Fruit fly (Drosophila melanogaster): ENCODE data around the gene iav.

Gene iav

DNA sequence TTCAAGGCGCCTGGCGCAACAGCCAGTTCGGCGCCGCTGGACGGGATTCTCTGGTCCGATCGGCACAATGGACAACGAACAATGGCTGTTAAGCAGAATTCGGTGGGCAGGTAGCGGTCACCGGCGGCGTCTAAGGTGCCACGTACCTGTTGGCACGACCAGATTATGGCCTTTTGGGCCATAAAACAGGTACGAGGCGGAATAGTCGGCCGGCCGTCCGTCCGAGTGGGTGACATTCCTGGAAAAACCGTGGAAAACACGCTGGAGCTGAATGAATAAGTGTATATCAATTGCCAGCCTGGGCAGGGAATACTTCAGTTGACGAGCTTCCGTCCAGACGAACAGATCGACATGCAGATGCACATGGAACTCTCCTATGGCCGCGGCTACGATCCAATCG is 9.1 kb downstream of the iav start, which contains the start of gene Atx-1:
Gene Atx-1, plus strand, starts transcription at position 301 of the 400 bp plus-strand sequence.
- TF ChIP-seq psq (optimal IDR thresholded peaks at IDR 0.05) (no peak), EcR (GFP tag; optimal IDR thresholded peaks at IDR 0.05) (no peak), CG8478 (optimal IDR thresholded peaks at IDR 0.05) (no peak), Dll (optimal IDR thresholded peaks at IDR 0.05) (no peak), pan (optimal IDR thresholded peaks at IDR 0.05) (no peak), usp (GFP tag; optimal IDR thresholded peaks at IDR 0.05) (no peak)

DNA sequence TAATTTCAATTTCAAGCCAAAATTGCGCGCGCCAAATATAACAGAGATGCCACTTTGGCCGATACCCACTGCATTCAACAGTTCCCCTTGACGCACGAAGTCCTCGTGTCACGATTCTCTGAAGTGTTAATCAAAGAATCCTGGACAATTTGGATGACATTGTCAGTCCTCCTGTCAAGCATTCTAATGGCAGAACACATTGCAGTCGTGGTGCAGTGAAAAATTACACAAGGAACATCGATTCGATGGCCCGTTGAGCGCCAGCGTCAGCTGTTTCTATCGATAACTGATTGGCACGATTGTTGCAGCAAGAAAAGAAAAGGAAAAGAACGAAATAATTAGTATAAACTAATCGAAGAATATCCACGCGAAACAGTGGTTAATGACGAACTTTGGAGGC is 10.4 kb downstream of the iav start, which contains the start of gene nonC:
Gene nonC, plus strand, starts transcription at position 294 of the 400 bp plus-strand sequence.
- no peak for TF ChIP-seq pan (optimal IDR thresholded peaks at IDR 0.05)
- TF ChIP-seq EcR (GFP tag; optimal IDR thresholded peaks at IDR 0.05), result no peak
- no peak for TF ChIP-seq CG8478 (optimal IDR thresholded peaks at IDR 0.05)
- no peak for TF ChIP-seq usp (GFP tag; optimal IDR thresholded peaks at IDR 0.05)
- TF ChIP-seq psq (optimal IDR thresholded peaks at IDR 0.05), result no peak
- TF ChIP-seq Dll (optimal IDR thresholded peaks at IDR 0.05), result no peak

DNA sequence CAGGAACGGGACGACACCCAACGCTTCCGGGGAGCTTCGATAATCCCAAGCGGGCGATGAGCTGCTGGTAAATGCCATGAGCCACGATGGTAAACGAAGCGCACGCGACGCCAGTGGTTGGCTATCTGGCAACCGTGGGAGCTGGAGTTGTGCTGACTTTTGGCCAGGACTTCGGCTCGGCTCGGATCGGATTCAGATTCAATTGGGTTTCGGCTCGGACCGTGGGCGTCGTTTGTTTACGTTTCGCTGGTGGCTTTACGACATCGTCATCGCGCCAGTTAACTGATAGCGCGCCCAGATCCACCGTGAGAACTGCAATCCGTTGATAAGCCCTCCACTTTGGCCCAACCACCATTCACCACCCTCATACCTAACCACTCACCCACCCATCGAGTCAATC is 18.8 kb downstream of the iav start, which contains the start of gene mAChR-C:
Gene mAChR-C, minus strand, starts transcription at position 101 of the 400 bp plus-strand sequence.
- TF ChIP-seq psq (optimal IDR thresholded peaks at IDR 0.05), result no peak
- TF ChIP-seq EcR (GFP tag; optimal IDR thresholded peaks at IDR 0.05), result no peak
- TF ChIP-seq Dll (optimal IDR thresholded peaks at IDR 0.05), result no peak
- no peak for TF ChIP-seq CG8478 (optimal IDR thresholded peaks at IDR 0.05)
- TF ChIP-seq usp (GFP tag; optimal IDR thresholded peaks at IDR 0.05), result no peak
- no peak for TF ChIP-seq pan (optimal IDR thresholded peaks at IDR 0.05)

DNA sequence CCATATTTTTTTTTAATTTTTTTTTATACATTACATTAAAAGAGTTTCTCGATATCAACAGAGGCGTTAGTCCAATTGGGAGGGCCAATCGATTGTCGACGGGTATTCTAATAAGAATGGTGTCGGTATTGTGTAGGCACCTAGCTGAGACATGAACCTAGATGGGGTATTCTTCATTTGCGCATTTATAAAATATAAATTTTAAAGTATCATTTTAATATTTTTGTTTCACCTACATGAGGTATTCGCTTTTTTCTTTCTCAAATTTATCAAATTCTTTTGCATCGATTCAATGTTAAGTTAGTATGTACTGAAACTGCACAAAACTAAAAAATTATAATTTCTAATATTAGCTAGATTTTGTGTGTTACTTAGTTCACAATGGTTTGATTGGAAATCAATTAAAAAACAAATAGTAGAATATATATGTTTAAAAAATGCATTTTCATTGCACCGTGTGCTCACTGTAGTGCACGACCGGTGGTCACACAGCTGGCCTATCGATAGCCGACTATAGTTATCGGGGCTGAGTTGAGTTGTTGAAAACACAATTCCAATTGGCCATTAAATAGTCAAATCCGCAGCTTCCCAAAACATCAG is 30.2 kb downstream of the iav start, which contains the start of the genes CG14435 and Tmf:
Gene CG14435, minus strand, starts transcription at position 81 of the 600 bp plus-strand sequence.
Gene Tmf, plus strand, starts transcription at position 501 of the 600 bp plus-strand sequence.
- no peak for TF ChIP-seq psq (optimal IDR thresholded peaks at IDR 0.05)
- TF ChIP-seq usp (GFP tag; optimal IDR thresholded peaks at IDR 0.05), result no peak
- no peak for TF ChIP-seq pan (optimal IDR thresholded peaks at IDR 0.05)
- TF ChIP-seq Dll (optimal IDR thresholded peaks at IDR 0.05), result no peak
- TF ChIP-seq EcR (GFP tag; optimal IDR thresholded peaks at IDR 0.05), result no peak
- no peak for TF ChIP-seq CG8478 (optimal IDR thresholded peaks at IDR 0.05)

DNA sequence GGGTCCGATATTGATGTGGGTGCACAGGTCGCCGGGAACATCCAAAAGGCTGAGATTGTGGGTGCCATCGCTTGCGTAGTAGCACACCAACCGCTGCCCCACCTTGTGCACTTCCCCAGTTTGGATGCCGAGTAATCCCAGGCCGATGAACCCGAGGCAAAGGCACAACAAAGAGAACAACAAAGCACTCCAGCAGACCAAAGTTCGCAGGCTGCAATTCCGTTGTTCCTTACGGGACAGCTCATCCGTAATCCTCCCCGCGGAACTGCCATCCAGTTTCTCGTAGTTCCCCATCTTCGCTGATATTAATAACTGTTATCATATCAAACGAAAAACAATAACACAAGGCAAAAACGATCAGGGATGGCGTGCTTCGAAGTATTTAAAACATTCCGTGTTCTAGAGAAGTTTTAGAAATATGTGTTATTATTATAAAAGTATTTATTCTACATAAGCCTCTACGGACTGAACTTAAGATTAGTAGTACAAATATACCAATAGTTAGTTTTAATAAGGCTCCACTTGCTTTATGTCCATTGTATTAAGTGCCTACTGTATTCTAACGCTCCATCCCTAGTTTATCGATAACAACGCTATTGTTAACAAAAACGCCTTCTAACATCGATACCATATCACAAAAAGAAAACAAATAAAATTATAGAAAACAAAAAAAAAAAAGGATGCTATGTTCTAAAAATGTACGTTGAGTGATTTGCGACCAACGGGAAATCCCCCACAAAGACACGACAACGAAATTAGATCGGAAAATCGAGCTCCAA is 35.6 kb downstream of the iav start, which contains the start of the genes Cht11 and CG4558:
Gene Cht11, minus strand, starts transcription at position 340 of the 779 bp plus-strand sequence.
Gene CG4558, plus strand, starts transcription at position 593 of the 779 bp plus-strand sequence.
- TF ChIP-seq usp (GFP tag; optimal IDR thresholded peaks at IDR 0.05) (no peak), Dll (optimal IDR thresholded peaks at IDR 0.05) (no peak), psq (optimal IDR thresholded peaks at IDR 0.05) (no peak), pan (optimal IDR thresholded peaks at IDR 0.05) (no peak), CG8478 (optimal IDR thresholded peaks at IDR 0.05) (no peak), EcR (GFP tag; optimal IDR thresholded peaks at IDR 0.05) (no peak)

DNA sequence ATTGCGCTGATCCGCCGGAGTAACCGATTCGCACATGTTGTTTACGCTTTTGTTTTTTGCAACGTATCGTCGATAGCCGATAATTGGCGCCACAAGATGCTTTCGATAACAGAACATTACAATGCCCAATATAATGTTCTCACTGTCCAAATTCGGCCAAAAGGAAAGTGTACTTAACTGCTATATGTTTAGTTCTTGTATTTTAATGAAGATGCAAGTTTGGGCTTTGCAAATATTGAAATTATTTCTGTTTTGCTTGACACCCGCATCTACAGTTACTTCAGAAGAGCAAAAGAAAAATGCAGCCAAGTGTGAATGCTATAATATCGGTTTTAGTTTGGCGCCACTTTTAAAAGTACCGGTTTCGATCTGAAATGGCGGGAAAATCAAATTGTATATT is 38.8 kb downstream of the iav start:
- TF ChIP-seq psq (optimal IDR thresholded peaks at IDR 0.05) (no peak), CG8478 (optimal IDR thresholded peaks at IDR 0.05) (no peak), EcR (GFP tag; optimal IDR thresholded peaks at IDR 0.05) (no peak), Dll (optimal IDR thresholded peaks at IDR 0.05) (no peak), usp (GFP tag; optimal IDR thresholded peaks at IDR 0.05) (no peak), pan (optimal IDR thresholded peaks at IDR 0.05) (no peak)

DNA sequence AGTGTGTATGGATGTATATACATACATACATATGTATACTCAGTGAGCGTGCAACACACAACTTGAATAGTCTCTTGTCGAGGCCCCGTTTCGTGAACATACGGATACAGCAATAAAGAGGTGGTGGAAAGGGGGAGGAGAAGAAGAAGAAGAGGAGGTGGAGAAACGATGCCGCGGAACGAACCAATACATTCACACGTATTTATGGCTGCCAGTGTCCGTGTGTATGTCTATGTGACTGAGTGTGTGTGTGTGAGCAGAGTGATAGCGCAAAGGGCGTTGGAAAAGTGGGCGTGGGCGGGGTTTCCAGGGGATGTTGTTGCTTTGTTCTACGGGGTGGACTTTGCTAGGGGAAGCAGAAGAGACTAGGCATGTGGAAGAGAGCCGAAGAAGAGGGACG is 39.6 kb downstream of the iav start:
- TF ChIP-seq CG8478 (optimal IDR thresholded peaks at IDR 0.05) (no peak), usp (GFP tag; optimal IDR thresholded peaks at IDR 0.05) (no peak), Dll (optimal IDR thresholded peaks at IDR 0.05) (no peak), pan (optimal IDR thresholded peaks at IDR 0.05) (no peak), EcR (GFP tag; optimal IDR thresholded peaks at IDR 0.05) (no peak), psq (optimal IDR thresholded peaks at IDR 0.05) (no peak)

DNA sequence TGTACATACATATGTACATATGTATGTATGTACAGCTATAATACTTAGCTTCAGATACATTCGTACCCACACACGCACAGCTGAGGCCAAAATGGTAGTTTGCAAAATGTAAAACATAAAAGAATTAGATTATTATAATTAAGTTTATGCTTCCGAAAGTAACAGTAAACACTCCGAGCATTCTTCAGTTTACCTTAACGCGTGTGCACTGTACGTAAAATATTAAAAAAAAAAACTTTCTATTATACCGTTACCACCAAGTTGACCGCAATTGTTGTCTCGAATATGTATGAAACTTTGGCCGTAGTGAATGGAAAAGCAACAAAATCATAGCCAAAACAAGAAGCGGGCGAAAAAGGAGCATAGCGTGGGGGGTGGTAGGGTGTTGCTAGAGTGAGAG is 40.8 kb downstream of the iav start:
- TF ChIP-seq pan (optimal IDR thresholded peaks at IDR 0.05) (no peak), CG8478 (optimal IDR thresholded peaks at IDR 0.05) (no peak), Dll (optimal IDR thresholded peaks at IDR 0.05) (no peak), psq (optimal IDR thresholded peaks at IDR 0.05) (no peak), usp (GFP tag; optimal IDR thresholded peaks at IDR 0.05) (no peak), EcR (GFP tag; optimal IDR thresholded peaks at IDR 0.05) (no peak)

DNA sequence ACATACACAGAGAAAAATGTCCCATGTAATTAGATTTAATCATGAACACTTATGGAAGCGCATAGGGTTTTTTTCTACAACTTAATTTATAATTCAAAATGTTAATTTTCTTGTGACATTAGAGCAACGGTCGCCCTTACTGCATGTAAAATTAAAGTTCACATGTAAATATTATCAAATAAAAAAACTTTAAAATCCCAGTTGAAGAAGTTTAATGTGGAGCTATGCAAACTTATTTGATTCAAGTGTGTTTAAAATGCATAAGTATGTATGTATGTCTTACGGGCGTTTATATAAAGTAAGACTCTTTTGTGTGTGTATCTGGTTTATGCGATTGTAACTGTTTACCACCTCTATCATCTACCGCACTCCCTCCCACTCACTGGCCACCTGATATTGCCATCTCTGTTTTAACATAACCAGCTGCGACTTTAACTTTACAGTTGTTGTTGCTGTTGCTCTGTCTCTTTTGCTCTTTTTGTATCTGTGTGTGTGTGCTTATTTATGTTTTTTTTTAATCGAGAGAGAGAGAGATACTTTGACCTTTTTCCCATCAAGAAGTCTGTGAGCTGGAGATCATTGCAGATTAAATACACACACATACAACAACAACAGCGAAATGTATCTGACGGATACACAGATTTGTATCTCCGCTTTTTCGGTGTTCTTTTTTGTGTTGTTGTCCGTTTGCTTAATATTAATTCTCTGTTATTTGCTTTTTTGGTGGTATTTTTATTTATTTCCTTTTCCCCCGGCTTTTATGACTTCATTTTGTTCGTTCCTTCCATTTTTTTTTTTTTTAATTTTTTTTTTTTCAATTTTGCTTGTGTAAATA is 41.8 kb downstream of the iav start:
- TF ChIP-seq CG8478 (optimal IDR thresholded peaks at IDR 0.05) (no peak), usp (GFP tag; optimal IDR thresholded peaks at IDR 0.05) (no peak), Dll (optimal IDR thresholded peaks at IDR 0.05) (no peak), pan (optimal IDR thresholded peaks at IDR 0.05) (no peak), psq (optimal IDR thresholded peaks at IDR 0.05) (no peak), EcR (GFP tag; optimal IDR thresholded peaks at IDR 0.05) (no peak)

DNA sequence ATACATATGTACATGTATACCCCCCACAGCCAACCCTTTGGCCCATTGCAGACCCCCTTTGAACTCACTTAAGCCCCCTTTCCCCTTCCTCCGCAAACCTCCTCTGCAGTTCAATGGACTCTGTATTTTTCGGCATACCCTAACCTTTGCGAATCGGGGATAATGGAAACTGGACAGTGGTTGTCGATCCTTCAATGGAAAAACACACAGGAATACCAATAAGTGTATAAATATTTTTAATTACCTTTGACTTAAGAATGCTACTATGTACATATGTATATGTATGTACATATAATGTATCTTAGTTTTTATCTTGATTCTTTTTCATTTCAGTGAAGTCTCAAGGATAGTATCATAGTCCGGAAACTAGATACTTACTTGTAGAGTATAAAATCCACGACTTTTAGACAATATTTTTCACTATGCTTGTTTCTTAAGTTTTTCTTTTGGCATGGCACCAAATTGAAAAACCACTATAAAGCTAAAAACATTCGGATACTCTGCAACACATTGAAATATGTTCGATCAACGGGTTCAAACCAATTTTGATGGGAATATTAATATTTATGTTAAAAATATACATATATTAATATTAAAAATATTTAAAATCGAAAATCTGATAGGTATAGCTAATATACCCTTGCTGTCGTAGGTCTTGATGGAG is 42.7 kb downstream of the iav start:
- TF ChIP-seq usp (GFP tag; optimal IDR thresholded peaks at IDR 0.05), result no peak
- no peak for TF ChIP-seq pan (optimal IDR thresholded peaks at IDR 0.05)
- no peak for TF ChIP-seq Dll (optimal IDR thresholded peaks at IDR 0.05)
- TF ChIP-seq EcR (GFP tag; optimal IDR thresholded peaks at IDR 0.05), result peak; percentile 51 to 84
- no peak for TF ChIP-seq CG8478 (optimal IDR thresholded peaks at IDR 0.05)

DNA sequence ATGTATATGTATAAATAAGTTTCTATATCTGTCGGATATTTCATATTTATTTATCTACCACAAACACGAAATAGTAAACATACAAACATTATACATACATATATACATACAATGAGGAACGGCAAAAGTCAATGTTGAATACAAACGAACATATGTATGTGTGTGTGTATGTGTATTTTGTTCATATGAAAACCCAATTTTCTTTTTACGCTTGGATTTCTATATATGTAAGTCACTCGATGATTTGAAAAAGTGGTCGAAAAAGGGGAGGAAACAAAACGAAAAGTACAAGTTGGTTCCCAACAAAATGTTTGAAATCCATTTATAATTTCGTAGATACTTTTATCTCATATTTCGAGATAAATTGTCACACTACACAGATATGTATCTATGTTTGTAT is 43.5 kb downstream of the iav start:
- no peak for TF ChIP-seq psq (optimal IDR thresholded peaks at IDR 0.05)
- TF ChIP-seq CG8478 (optimal IDR thresholded peaks at IDR 0.05), result no peak
- TF ChIP-seq pan (optimal IDR thresholded peaks at IDR 0.05), result no peak

All from whole organism.